Worm (Caenorhabditis elegans) whole organism, L4 larva: ENCODE data around the gene zyg-9.
A peak's percentile ranks its signal among the peaks of the same experiment; 100 is the strongest.
"Not testable (repeated sequence)": the region's sequence is repeated elsewhere in the genome, so short reads cannot be mapped to it uniquely, and the experiment has no call there.

Experiments
- F37D6.2 ChIP-seq: sonication (generic microtip); optimal IDR thresholded peaks from 2 replicates; lab custom pipeline; 2016; ENCODE audit warnings: mild to moderate bottlenecking, missing genetic modification characterization, missing compliant biosample characterization
- F49E8.2 ChIP-seq: sonication (generic microtip); optimal IDR thresholded peaks from 2 replicates; lab custom pipeline; 2016; ENCODE audit warnings: missing compliant biosample characterization, mild to moderate bottlenecking, missing genetic modification characterization, borderline replicate concordance
- R02D3.7 ChIP-seq: fragments of 150-350 bp; sonication (generic microtip); optimal IDR thresholded peaks from 3 replicates; lab custom pipeline; 2014; ENCODE audit warnings: missing biosample characterization, missing genetic modification characterization
- Y75B8A.6 ChIP-seq: fragments of 200-800 bp; sonication (Bioruptor generic); IDR thresholded peaks from 2 replicates; pipeline ENCODE4 v1.3.6; 2022; ENCODE audit warnings: missing genetic modification reagents, missing genetic modification characterization, missing compliant biosample characterization
- aha-1 ChIP-seq: fragments of 150-350 bp; peaks from one replicate; lab custom pipeline; 2014; ENCODE audit warnings: missing biosample characterization, missing genetic modification characterization
- arid-1 ChIP-seq: fragments of 200-800 bp; sonication (Bioruptor generic); conservative IDR thresholded peaks from 2 replicates; pipeline ENCODE4 v1.3.6; 2022; ENCODE audit warnings: missing genetic modification reagents, missing genetic modification characterization, missing compliant biosample characterization
- attf-4 ChIP-seq: sonication (generic microtip); optimal IDR thresholded peaks from 3 replicates; lab custom pipeline; 2017; ENCODE audit warnings: missing biosample characterization, missing genetic modification characterization
- ceh-62 ChIP-seq: sonication (generic microtip); optimal IDR thresholded peaks from 2 replicates; lab custom pipeline; 2017; ENCODE audit warnings: missing biosample characterization, missing genetic modification characterization
- ceh-82 ChIP-seq: sonication (generic microtip); optimal IDR thresholded peaks from 2 replicates; lab custom pipeline; 2017; ENCODE audit warnings: missing biosample characterization, missing genetic modification characterization
- cey-2 ChIP-seq: sonication (generic microtip); optimal IDR thresholded peaks from 3 replicates; lab custom pipeline; 2017; ENCODE audit warnings: missing genetic modification characterization, mild to moderate bottlenecking, missing compliant biosample characterization, antibody characterized with exemption, borderline replicate concordance; ENCODE audit not compliant: insufficient read depth
- daf-16 ChIP-seq, 3 experiments: sonication (generic microtip); optimal IDR thresholded peaks; 2 replicates each; lab custom pipeline; 2016 to 2017; ENCODE audit warnings: missing genetic modification characterization in 3 of 3, missing genetic modification reagents in 3 of 3, mild to moderate bottlenecking in 2 of 3, missing compliant biosample characterization in 2 of 3, missing biosample characterization in 1 of 3, moderate library complexity in 1 of 3
- dmd-9 ChIP-seq: fragments of 200-800 bp; sonication (Bioruptor generic); IDR thresholded peaks from 2 replicates; pipeline ENCODE4 v1.3.6; 2022; ENCODE audit warnings: missing genetic modification reagents, missing genetic modification characterization, missing compliant biosample characterization
- dpl-1 ChIP-seq: fragments of 150-350 bp; optimal IDR thresholded peaks from 2 replicates; lab custom pipeline; 2014; ENCODE audit warnings: missing biosample characterization, missing genetic modification reagents, missing genetic modification characterization
- duxl-1 ChIP-seq: sonication (generic microtip); optimal IDR thresholded peaks from 2 replicates; lab custom pipeline; 2016; ENCODE audit warnings: mild to moderate bottlenecking, missing genetic modification characterization, moderate library complexity, missing compliant biosample characterization; ENCODE audit not compliant: poor library complexity
- egl-43 ChIP-seq: fragments of 200-800 bp; sonication (Bioruptor generic); IDR thresholded peaks from 2 replicates; pipeline ENCODE4 v1.3.6; 2022; ENCODE audit warnings: missing genetic modification reagents, missing genetic modification characterization, missing compliant biosample characterization
- fkh-10 ChIP-seq: fragments of 150-350 bp; optimal IDR thresholded peaks from 2 replicates; lab custom pipeline; 2014; ENCODE audit warnings: missing biosample characterization, missing genetic modification reagents, missing genetic modification characterization
- fos-1 ChIP-seq: fragments of 150-350 bp; optimal IDR thresholded peaks from 2 replicates; lab custom pipeline; 2014; ENCODE audit warnings: missing biosample characterization, missing genetic modification characterization
- hlh-30 ChIP-seq: sonication (generic microtip); optimal IDR thresholded peaks from 2 replicates; lab custom pipeline; 2017; ENCODE audit warnings: antibody characterized with exemption, mild to moderate bottlenecking, missing genetic modification characterization, missing compliant biosample characterization; ENCODE audit not compliant: insufficient read depth
- hmg-1.1 ChIP-seq: fragments of 200-800 bp; sonication (Bioruptor generic); IDR thresholded peaks from 2 replicates; pipeline ENCODE4 v1.3.6; 2022; ENCODE audit warnings: missing genetic modification reagents, missing genetic modification characterization, missing compliant biosample characterization
- lim-7 ChIP-seq: fragments of 200-800 bp; sonication (Bioruptor generic); IDR thresholded peaks from 2 replicates; pipeline ENCODE4 v1.3.6; 2022; ENCODE audit warnings: missing genetic modification characterization, missing compliant biosample characterization
- lin-13 ChIP-seq: fragments of 150-350 bp; optimal IDR thresholded peaks from 2 replicates; lab custom pipeline; 2014; ENCODE audit warnings: missing biosample characterization, missing genetic modification reagents, missing genetic modification characterization
- lin-39 ChIP-seq: fragments of 150-350 bp; optimal IDR thresholded peaks from 2 replicates; lab custom pipeline; 2014; ENCODE audit warnings: missing biosample characterization, missing genetic modification reagents, missing genetic modification characterization
- lsy-2 ChIP-seq, 2 experiments: fragments of 150-350 bp in 1 of 2; sonication (generic microtip) in 1 of 2; optimal IDR thresholded peaks; 2 replicates each; lab custom pipeline; 2014 to 2017; ENCODE audit warnings: missing biosample characterization in 2 of 2, missing genetic modification characterization in 2 of 2
- mdl-1 ChIP-seq, 2 experiments: fragments of 150-350 bp in 1 of 2; sonication (generic microtip) in 1 of 2; optimal IDR thresholded peaks; 2 replicates each; lab custom pipeline; 2014 to 2017; ENCODE audit warnings: missing biosample characterization in 2 of 2, missing genetic modification characterization in 2 of 2
- mep-1 ChIP-seq: fragments of 150-350 bp; sonication (generic microtip); optimal IDR thresholded peaks from 3 replicates; lab custom pipeline; 2014; ENCODE audit warnings: missing biosample characterization, missing genetic modification characterization
- mes-2 ChIP-seq: sonication (generic microtip); optimal IDR thresholded peaks from 2 replicates; lab custom pipeline; 2016; ENCODE audit warnings: missing genotype, mild to moderate bottlenecking, missing genetic modification characterization, missing compliant biosample characterization; ENCODE audit not compliant: poor library complexity, severe bottlenecking
- mxl-3 ChIP-seq: fragments of 200-800 bp; sonication (Bioruptor generic); optimal IDR thresholded peaks from 2 replicates; lab custom pipeline; 2018; ENCODE audit warnings: mild to moderate bottlenecking, missing genetic modification characterization, missing compliant biosample characterization
- nhr-11 ChIP-seq: fragments of 150-350 bp; optimal IDR thresholded peaks from 2 replicates; lab custom pipeline; 2014; ENCODE audit warnings: missing biosample characterization, missing genetic modification characterization
- nhr-237 ChIP-seq: sonication (generic microtip); optimal IDR thresholded peaks from 2 replicates; lab custom pipeline; 2017; ENCODE audit warnings: missing biosample characterization, missing genetic modification characterization
- nhr-28 ChIP-seq: fragments of 150-350 bp; optimal IDR thresholded peaks from 2 replicates; lab custom pipeline; 2014; ENCODE audit warnings: missing biosample characterization, missing genetic modification characterization
- nhr-41 ChIP-seq: fragments of 200-800 bp; sonication (Bioruptor generic); IDR thresholded peaks from 2 replicates; pipeline ENCODE4 v1.3.6; 2022; ENCODE audit warnings: missing genetic modification reagents, missing genetic modification characterization, missing compliant biosample characterization
- nhr-6 ChIP-seq: fragments of 150-350 bp; optimal IDR thresholded peaks from 2 replicates; lab custom pipeline; 2014; ENCODE audit warnings: missing biosample characterization, missing genetic modification characterization
- saeg-2 ChIP-seq: fragments of 200-800 bp; sonication (Bioruptor generic); IDR thresholded peaks from 2 replicates; pipeline ENCODE4 v1.3.6; 2022; ENCODE audit warnings: missing genetic modification reagents, missing genetic modification characterization, missing compliant biosample characterization
- spr-3 ChIP-seq: fragments of 200-800 bp; sonication (Bioruptor generic); optimal IDR thresholded peaks from 2 replicates; lab custom pipeline; 2018; ENCODE audit warnings: mild to moderate bottlenecking, missing genetic modification characterization, missing compliant biosample characterization
- unc-130 ChIP-seq: sonication (generic microtip); optimal IDR thresholded peaks from 2 replicates; lab custom pipeline; 2016; ENCODE audit warnings: missing genetic modification reagents, missing genetic modification characterization, missing compliant biosample characterization
- unc-39 ChIP-seq: sonication (generic microtip); optimal IDR thresholded peaks from 2 replicates; lab custom pipeline; 2017; ENCODE audit warnings: missing biosample characterization, missing genetic modification characterization
- zfp-2 ChIP-seq: sonication (generic microtip); optimal IDR thresholded peaks from 2 replicates; lab custom pipeline; 2016; ENCODE audit warnings: mild to moderate bottlenecking, missing genetic modification characterization, missing compliant biosample characterization
- zfp-3 ChIP-seq: fragments of 200-800 bp; sonication (Bioruptor generic); conservative IDR thresholded peaks from 2 replicates; pipeline ENCODE4 v1.3.6; 2022; ENCODE audit warnings: missing genetic modification reagents, missing genetic modification characterization, missing compliant biosample characterization
- zip-2 ChIP-seq: fragments of 150-350 bp; optimal IDR thresholded peaks from 2 replicates; lab custom pipeline; 2014; ENCODE audit warnings: missing biosample characterization, missing genetic modification characterization
- ztf-7 ChIP-seq: fragments of 150-350 bp; optimal IDR thresholded peaks from 2 replicates; lab custom pipeline; 2014; ENCODE audit warnings: missing biosample characterization, missing genetic modification characterization

zyg-9 gene

ce11 chrII:8419798-8420197 is 37.8 kb upstream of the zyg-9 start, which contains the start of gene F14E5.8:
F14E5.8 (plus strand) TSS chrII:8420098.
- not testable (repeated sequence) for TF ChIP-seq attf-4 (tag; lab: Kevin White, UChicago); nhr-11; lin-39 (tag; lab: Kevin White, UChicago)

ce11 chrII:8420775-8421388 is 36.7 kb upstream of the zyg-9 start:
- no peak for TF ChIP-seq unc-39
- TF ChIP-seq mep-1 (tag; lab: Kevin White, UChicago), result peak; percentile 39
- peak; percentile 82 for TF ChIP-seq ztf-7 (tag; lab: Kevin White, UChicago)

ce11 chrII:8428758-8428946 is 29.0 kb upstream of the zyg-9 start, which contains the start of gene F14E5.2:
F14E5.2 (minus strand) TSS chrII:8428858.
- no peak for TF ChIP-seq mes-2
- no peak for TF ChIP-seq ceh-62
- TF ChIP-seq nhr-28 (tag; lab: Kevin White, UChicago), result no peak
- TF ChIP-seq nhr-6 (tag; lab: Kevin White, UChicago), result no peak
- TF ChIP-seq saeg-2, result no peak
- no peak for TF ChIP-seq unc-130 (GFP tag; lab: Kevin White, UChicago)
- TF ChIP-seq R02D3.7 (tag; lab: Kevin White, UChicago), result no peak
- no peak for TF ChIP-seq zfp-2 (tag; lab: Kevin White, UChicago)
- no peak for TF ChIP-seq ceh-82 (tag; lab: Kevin White, UChicago)
- TF ChIP-seq fos-1, result no peak
- TF ChIP-seq mdl-1 (tag; optimal IDR thresholded peaks at IDR 0.05; lab: Kevin White, UChicago), result no peak

ce11 chrII:8428947-8429919 is 28.4 kb upstream of the zyg-9 start:
- no peak for TF ChIP-seq nhr-41 (GFP tag; lab: Robert Waterston, UW)
- TF ChIP-seq lim-7 (GFP tag; lab: Robert Waterston, UW), result no peak
- no peak for TF ChIP-seq cey-2 (tag; lab: Kevin White, UChicago)
- TF ChIP-seq egl-43, result no peak
- no peak for TF ChIP-seq daf-16 (GFP tag; optimal IDR thresholded peaks at IDR 0.05; lab: Kevin White, UChicago)
- peak; percentile 8 for TF ChIP-seq daf-16 (tag; optimal IDR thresholded peaks at IDR 0.05; lab: Kevin White, UChicago)
- TF ChIP-seq aha-1, result peak; percentile 76
- TF ChIP-seq duxl-1 (tag; lab: Kevin White, UChicago), result no peak
- no peak for TF ChIP-seq zfp-3 (GFP tag; lab: Robert Waterston, UW)
- no peak for TF ChIP-seq fkh-10 (GFP tag; lab: Kevin White, UChicago)
- no peak for TF ChIP-seq F37D6.2 (tag; lab: Kevin White, UChicago)
- peak; percentile 24 for TF ChIP-seq dpl-1 (GFP tag; lab: Kevin White, UChicago)
- peak; percentile 14 for TF ChIP-seq unc-130 (GFP tag; lab: Kevin White, UChicago)
- TF ChIP-seq dmd-9, result no peak
- peak; percentile 36; the same call in 1 of the 2 replicates for TF ChIP-seq hmg-1.1
- peak in 1 of 2 experiments; percentile 43 for TF ChIP-seq lsy-2 (tag; optimal IDR thresholded peaks at IDR 0.05; lab: Kevin White, UChicago)
- TF ChIP-seq F49E8.2 (tag; lab: Kevin White, UChicago), result peak; percentile 52
- no peak for TF ChIP-seq zfp-2 (tag; lab: Kevin White, UChicago)
- no peak for TF ChIP-seq lin-13 (GFP tag; lab: Kevin White, UChicago)
- TF ChIP-seq zip-2 (tag; lab: Kevin White, UChicago), result no peak
- TF ChIP-seq nhr-11, result no peak
- peak; percentile 7 for TF ChIP-seq mxl-3 (GFP tag; lab: Kevin White, UChicago)
- no peak for TF ChIP-seq spr-3
- no peak for TF ChIP-seq nhr-237 (tag; lab: Kevin White, UChicago)
- TF ChIP-seq hlh-30 (tag; lab: Kevin White, UChicago), result no peak
- TF ChIP-seq Y75B8A.6, result no peak
- TF ChIP-seq arid-1 (GFP tag; lab: Robert Waterston, UW), result no peak
- TF ChIP-seq nhr-28 (tag; lab: Kevin White, UChicago), result peak; percentile 19
